Worm (Caenorhabditis elegans): Measurements from ENCODE around the gene hpo-40.

DNA sequence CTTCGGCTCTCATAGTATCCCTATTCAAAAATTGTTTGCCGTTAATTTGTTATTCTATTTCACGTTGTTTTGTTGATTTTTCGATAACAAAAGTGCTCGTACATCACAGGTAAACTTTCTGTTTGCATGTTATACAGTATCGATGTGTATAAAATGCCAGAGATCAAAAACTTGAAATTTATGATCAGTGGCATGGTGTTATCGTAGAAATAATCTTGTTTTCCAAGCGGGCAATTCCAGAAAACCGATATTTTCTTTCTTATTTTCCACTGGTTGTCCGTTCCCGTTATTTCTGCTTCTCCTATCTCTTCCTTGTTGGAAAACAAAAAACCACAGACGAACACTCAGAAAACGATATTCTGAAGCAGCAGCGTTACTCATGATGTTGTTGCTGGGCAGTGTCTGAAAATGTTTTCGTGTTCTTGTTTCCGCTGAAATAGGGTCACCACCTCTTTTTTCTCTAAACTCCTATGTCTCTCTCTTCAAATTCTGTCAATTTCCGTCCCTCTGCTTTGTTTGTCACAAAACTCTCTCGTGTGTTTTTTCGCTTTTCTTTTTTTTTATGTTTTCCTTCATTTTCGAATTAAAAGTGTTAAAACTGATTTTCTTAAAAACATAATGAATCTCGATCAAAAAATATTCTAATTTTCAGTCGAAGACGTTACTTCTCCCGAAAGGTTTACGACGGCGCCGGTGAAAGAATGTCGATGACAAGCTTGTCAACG lies 35.7 kb downstream of the hpo-40 start, which contains the start of gene akt-1:
- TF ChIP-seq flt-1 (GFP tag; IDR thresholded peaks at IDR 0.05) (no peak), ztf-29 (GFP tag; IDR thresholded peaks at IDR 0.05) (no peak), T22C8.4 (GFP tag; IDR thresholded peaks at IDR 0.05) (no peak), ref-1 (GFP tag; conservative IDR thresholded peaks at IDR 0.05) (no peak)

Measured in whole organism, midembryonic.